Worm (Caenorhabditis elegans) whole organism, young adult: Measurements from ENCODE around the gene fbxa-174.

Experiments used
- B0261.1 ChIP-seq: sonication (generic microtip); optimal IDR thresholded peaks from 2 replicates; lab custom pipeline; 2016; ENCODE audit warnings: mild to moderate bottlenecking, missing genetic modification characterization, moderate library complexity, missing compliant biosample characterization
- F22D6.2 ChIP-seq: sonication (generic microtip); optimal IDR thresholded peaks from 2 replicates; lab custom pipeline; 2016; ENCODE audit warnings: mild to moderate bottlenecking, missing genetic modification characterization, missing compliant biosample characterization
- F33H1.4 ChIP-seq: fragments of 200-800 bp; sonication (Bioruptor generic); IDR thresholded peaks from 2 replicates; pipeline ENCODE4 v1.3.6; 2022; ENCODE audit warnings: missing genetic modification reagents, missing genetic modification characterization, missing compliant biosample characterization
- T07F8.4 ChIP-seq: sonication (generic microtip); optimal IDR thresholded peaks from 2 replicates; lab custom pipeline; 2016; ENCODE audit warnings: mild to moderate bottlenecking, missing genetic modification characterization, moderate library complexity, missing compliant biosample characterization
- T26A5.8 ChIP-seq: sonication (generic microtip); optimal IDR thresholded peaks from 2 replicates; lab custom pipeline; 2016; ENCODE audit warnings: missing genetic modification characterization, missing compliant biosample characterization
- Y53G8AR.9 ChIP-seq: fragments of 200-800 bp; sonication (Bioruptor generic); conservative IDR thresholded peaks from 2 replicates; pipeline ENCODE4 v1.3.6; 2022; ENCODE audit warnings: missing genetic modification reagents, missing genetic modification characterization, missing compliant biosample characterization
- Y56A3A.18 ChIP-seq: fragments of 200-800 bp; sonication (Bioruptor generic); IDR thresholded peaks from 2 replicates; pipeline ENCODE4 v1.3.6; 2022; ENCODE audit warnings: missing genetic modification reagents, missing genetic modification characterization, missing compliant biosample characterization
- Y79H2A.3 ChIP-seq: fragments of 200-800 bp; sonication (Bioruptor generic); conservative IDR thresholded peaks from 2 replicates; pipeline ENCODE4 v1.3.6; 2022; ENCODE audit warnings: missing genetic modification reagents, missing genetic modification characterization, missing compliant biosample characterization
- ama-1 ChIP-seq, 3 experiments: fragments of 150-350 bp in 1 of 3; sonication (generic microtip) in 2 of 3; optimal IDR thresholded peaks; 2 replicates each; lab custom pipeline; 2014 to 2018; ENCODE audit warnings: missing biosample characterization in 2 of 3, missing genetic modification characterization in 2 of 3, missing genetic modification reagents in 2 of 3
- bed-1 ChIP-seq: fragments of 200-800 bp; sonication (Bioruptor generic); IDR thresholded peaks from 2 replicates; pipeline ENCODE4 v1.3.6; 2022; ENCODE audit warnings: missing genetic modification reagents, missing genetic modification characterization, missing compliant biosample characterization
- bed-2 ChIP-seq: fragments of 200-800 bp; sonication (Bioruptor generic); IDR thresholded peaks from 2 replicates; pipeline ENCODE4 v1.3.6; 2022; ENCODE audit warnings: missing genetic modification reagents, missing genetic modification characterization, missing compliant biosample characterization
- ceh-79 ChIP-seq: sonication (generic microtip); optimal IDR thresholded peaks from 2 replicates; lab custom pipeline; 2017; ENCODE audit warnings: mild to moderate bottlenecking, missing genetic modification characterization, missing compliant biosample characterization
- chd-7 ChIP-seq: sonication (generic microtip); optimal IDR thresholded peaks from 2 replicates; lab custom pipeline; 2016; ENCODE audit warnings: mild to moderate bottlenecking, missing genetic modification characterization, moderate library complexity, missing compliant biosample characterization
- dpff-1 ChIP-seq: sonication (generic microtip); optimal IDR thresholded peaks from 2 replicates; lab custom pipeline; 2017; ENCODE audit warnings: mild to moderate bottlenecking, missing genetic modification characterization, missing compliant biosample characterization
- efl-1 ChIP-seq: fragments of 150-350 bp; optimal IDR thresholded peaks from 2 replicates; lab custom pipeline; 2014; ENCODE audit warnings: missing biosample characterization, missing genetic modification reagents, missing genetic modification characterization
- egl-44 ChIP-seq: fragments of 200-800 bp; sonication (Bioruptor generic); IDR thresholded peaks from 2 replicates; pipeline ENCODE4 v1.3.6; 2022; ENCODE audit warnings: missing genetic modification reagents, missing genetic modification characterization, missing compliant biosample characterization
- him-1 ChIP-seq: sonication (generic microtip); optimal IDR thresholded peaks from 2 replicates; lab custom pipeline; 2016; ENCODE audit warnings: missing genotype, missing genetic modification reagents, missing genetic modification characterization, missing compliant biosample characterization
- hrde-1 ChIP-seq: sonication (generic microtip); optimal IDR thresholded peaks from 2 replicates; lab custom pipeline; 2016; ENCODE audit warnings: missing genetic modification characterization, mild to moderate bottlenecking, missing compliant biosample characterization, moderate library complexity, missing genotype, missing genetic modification reagents, borderline replicate concordance
- hsf-1 ChIP-seq: fragments of 200-800 bp; sonication (Bioruptor generic); IDR thresholded peaks from 2 replicates; pipeline ENCODE4 v1.3.6; 2022; ENCODE audit warnings: missing genetic modification reagents, missing genetic modification characterization, missing compliant biosample characterization
- let-526 ChIP-seq: fragments of 200-800 bp; sonication (Bioruptor generic); IDR thresholded peaks from 2 replicates; pipeline ENCODE4 v1.3.6; 2022; ENCODE audit warnings: missing genetic modification reagents, missing genetic modification characterization, missing compliant biosample characterization
- let-607 ChIP-seq, 2 experiments: fragments of 200-800 bp in 1 of 2; sonication (Bioruptor generic) in 1 of 2; sonication (generic microtip) in 1 of 2; optimal IDR thresholded peaks; 2 replicates each; lab custom pipeline; 2016 to 2018; ENCODE audit warnings: mild to moderate bottlenecking in 2 of 2, missing compliant biosample characterization in 2 of 2, missing genetic modification characterization in 2 of 2, moderate library complexity in 2 of 2, missing genotype in 1 of 2
- lin-54 ChIP-seq: fragments of 200-800 bp; sonication (Bioruptor generic); optimal IDR thresholded peaks from 2 replicates; lab custom pipeline; 2018; ENCODE audit warnings: mild to moderate bottlenecking, missing genetic modification characterization, missing compliant biosample characterization
- lir-1 ChIP-seq: fragments of 200-800 bp; sonication (Bioruptor generic); conservative IDR thresholded peaks from 2 replicates; pipeline ENCODE4 v1.3.6; 2022; ENCODE audit warnings: missing genetic modification reagents, missing genetic modification characterization, missing compliant biosample characterization
- nfya-1 ChIP-seq: sonication (generic microtip); optimal IDR thresholded peaks from 2 replicates; lab custom pipeline; 2017; ENCODE audit warnings: antibody characterized with exemption, missing compliant biosample characterization, missing genetic modification characterization, borderline replicate concordance; ENCODE audit not compliant: insufficient read depth
- nfyb-1 ChIP-seq: fragments of 200-800 bp; sonication (Bioruptor generic); IDR thresholded peaks from 2 replicates; pipeline ENCODE4 v1.3.6; 2022; ENCODE audit warnings: missing genetic modification reagents, missing genetic modification characterization, missing compliant biosample characterization
- nhr-179 ChIP-seq: sonication (generic microtip); optimal IDR thresholded peaks from 2 replicates; lab custom pipeline; 2016; ENCODE audit warnings: mild to moderate bottlenecking, missing genetic modification characterization, missing compliant biosample characterization
- nhr-27 ChIP-seq: fragments of 200-800 bp; sonication (Bioruptor generic); optimal IDR thresholded peaks from 2 replicates; lab custom pipeline; 2018; ENCODE audit warnings: mild to moderate bottlenecking, missing genetic modification characterization, moderate library complexity, missing compliant biosample characterization
- nhr-80 ChIP-seq: sonication (generic microtip); optimal IDR thresholded peaks from 2 replicates; lab custom pipeline; 2016; ENCODE audit warnings: missing genetic modification characterization, missing compliant biosample characterization
- pha-4 ChIP-seq: fragments of 150-350 bp; sonication (generic microtip); optimal IDR thresholded peaks from 2 replicates; lab custom pipeline; 2014; ENCODE audit warnings: missing biosample characterization, missing genetic modification reagents, missing genetic modification characterization
- rec-8 ChIP-seq, 2 experiments: sonication (generic microtip); optimal IDR thresholded peaks; 2 replicates each; lab custom pipeline; 2016; ENCODE audit warnings: mild to moderate bottlenecking in 2 of 2, missing genetic modification characterization in 2 of 2, missing genetic modification reagents in 2 of 2, missing genotype in 2 of 2, missing biosample characterization in 1 of 2, missing compliant biosample characterization in 1 of 2, moderate library complexity in 1 of 2
- tbp1 ChIP-seq: fragments of 200-800 bp; sonication (Bioruptor generic); optimal IDR thresholded peaks from 2 replicates; lab custom pipeline; 2018; ENCODE audit warnings: mild to moderate bottlenecking, missing genetic modification characterization, missing compliant biosample characterization
- tbx-9 ChIP-seq: sonication (generic microtip); optimal IDR thresholded peaks from 2 replicates; lab custom pipeline; 2016; ENCODE audit warnings: borderline replicate concordance, missing genetic modification characterization, inconsistent platforms, missing compliant biosample characterization
- tlf-1 ChIP-seq: fragments of 200-800 bp; sonication (Bioruptor generic); optimal IDR thresholded peaks from 2 replicates; lab custom pipeline; 2018; ENCODE audit warnings: mild to moderate bottlenecking, missing genetic modification characterization, missing compliant biosample characterization
- unc-130 ChIP-seq: sonication (generic microtip); optimal IDR thresholded peaks from 2 replicates; lab custom pipeline; 2016; ENCODE audit warnings: missing genetic modification reagents, missing genetic modification characterization, missing compliant biosample characterization
- unc-62 ChIP-seq: fragments of 150-350 bp; optimal IDR thresholded peaks from 2 replicates; lab custom pipeline; 2014; ENCODE audit warnings: missing biosample characterization, missing genetic modification reagents, missing genetic modification characterization
- zfh-2 ChIP-seq: fragments of 200-800 bp; sonication (Bioruptor generic); conservative IDR thresholded peaks from 2 replicates; pipeline ENCODE4 v1.3.6; 2022; ENCODE audit warnings: missing genetic modification reagents, missing genetic modification characterization, missing compliant biosample characterization
- ztf-22 ChIP-seq: fragments of 200-800 bp; sonication (Bioruptor generic); optimal IDR thresholded peaks from 2 replicates; lab custom pipeline; 2018; ENCODE audit warnings: mild to moderate bottlenecking, missing genetic modification characterization, moderate library complexity, missing compliant biosample characterization
- ztf-3 ChIP-seq: fragments of 200-800 bp; sonication (Bioruptor generic); optimal IDR thresholded peaks from 2 replicates; lab custom pipeline; 2018; ENCODE audit warnings: mild to moderate bottlenecking, missing genetic modification characterization, missing compliant biosample characterization

Gene fbxa-174

ce11 chrV:17532686-17533085 lies 25.6 kb downstream of the fbxa-174 start, which contains the start of gene C18D4.3:
Gene C18D4.3, minus strand, starts transcription at chrV:17532786.
- no peak for TF ChIP-seq zfh-2 (GFP tag; lab: Robert Waterston, UW)
- TF ChIP-seq rec-8 (tag; optimal IDR thresholded peaks at IDR 0.05; lab: Kevin White, UChicago): no peak
- no peak for TF ChIP-seq ceh-79 (tag; lab: Kevin White, UChicago)
- no peak for TF ChIP-seq ztf-22 (GFP tag; lab: Kevin White, UChicago)
- TF ChIP-seq Y56A3A.18 (GFP tag; lab: Robert Waterston, UW): no peak
- TF ChIP-seq T26A5.8: no peak
- no peak for TF ChIP-seq hrde-1 (tag; lab: Kevin White, UChicago)
- no peak for TF ChIP-seq nfyb-1 (GFP tag; lab: Robert Waterston, UW)
- no peak for TF ChIP-seq egl-44
- TF ChIP-seq dpff-1: no peak
- TF ChIP-seq unc-62 (GFP tag; lab: Kevin White, UChicago): no peak
- no peak for TF ChIP-seq chd-7 (tag; lab: Kevin White, UChicago)
- TF ChIP-seq Y53G8AR.9 (GFP tag; lab: Robert Waterston, UW): no peak
- no peak for TF ChIP-seq bed-1 (GFP tag; lab: Robert Waterston, UW)
- TF ChIP-seq ztf-3 (GFP tag; lab: Kevin White, UChicago): no peak
- TF ChIP-seq nhr-179 (tag; lab: Kevin White, UChicago): no peak

- TF ChIP-seq tlf-1 (GFP tag; lab: Kevin White, UChicago) (no peak), let-526 (GFP tag; lab: Robert Waterston, UW) (no peak)
Measured at ce11 chrV:17531410-17531809, 26.9 kb downstream of the fbxa-174 start, which contains the start of gene C18D4.4. Gene C18D4.4, minus strand, starts transcription at chrV:17531510.

ce11 chrV:17530486-17530885 lies 27.8 kb downstream of the fbxa-174 start, which contains the start of gene C18D4.12:
Gene C18D4.12, minus strand, starts transcription at chrV:17530586.
- no peak for TF ChIP-seq tbp1
- no peak for TF ChIP-seq nfya-1 (tag; lab: Kevin White, UChicago)
- no peak for TF ChIP-seq lin-54 (GFP tag; lab: Kevin White, UChicago)
- no peak for TF ChIP-seq T07F8.4
- no peak for TF ChIP-seq bed-2 (GFP tag; lab: Robert Waterston, UW)
- TF ChIP-seq F33H1.4 (GFP tag; lab: Robert Waterston, UW): no peak
- TF ChIP-seq bed-1 (GFP tag; lab: Robert Waterston, UW): no peak

- TF ChIP-seq lir-1 (GFP tag; lab: Robert Waterston, UW) (no peak), tbx-9 (tag; lab: Kevin White, UChicago) (no peak), let-607 (tag; optimal IDR thresholded peaks at IDR 0.05; lab: Kevin White, UChicago) (no peak)
Measured at ce11 chrV:17527729-17528128, 30.5 kb downstream of the fbxa-174 start, which contains the start of gene srz-90. Gene srz-90, plus strand, starts transcription at chrV:17528029.

- TF ChIP-seq nfya-1 (tag; lab: Kevin White, UChicago) (no peak), lir-1 (GFP tag; lab: Robert Waterston, UW) (no peak), nhr-27 (no peak), efl-1 (GFP tag; lab: Kevin White, UChicago) (no peak), B0261.1 (tag; lab: Kevin White, UChicago) (no peak), hsf-1 (GFP tag; lab: Robert Waterston, UW) (no peak), F22D6.2 (tag; lab: Kevin White, UChicago) (no peak), him-1 (no peak), ztf-3 (GFP tag; lab: Kevin White, UChicago) (no peak), pha-4 (tag; lab: Kevin White, UChicago) (no peak), Y79H2A.3 (no peak), nhr-80 (no peak), egl-44 (no peak), unc-130 (GFP tag; lab: Kevin White, UChicago) (no peak), zfh-2 (GFP tag; lab: Robert Waterston, UW) (no peak), let-526 (GFP tag; lab: Robert Waterston, UW) (no peak), ama-1 (optimal IDR thresholded peaks at IDR 0.05; lab: Kevin White, UChicago) (no peak), ama-1 (GFP tag; optimal IDR thresholded peaks at IDR 0.05; lab: Kevin White, UChicago) (no peak)
- TF ChIP-seq, all 124 proteins: peak for 0
Measured at ce11 chrV:17520735-17521134, 37.5 kb downstream of the fbxa-174 start, which contains the start of gene fbxa-136. Gene fbxa-136, plus strand, starts transcription at chrV:17521035.
